Fruit fly (Drosophila melanogaster) whole organism, embryonic: ENCODE measurements around the gene CG10353.

Experiments used
- CG10366 ChIP-seq: fragments of 200-800 bp; sonication (Bioruptor generic); IDR thresholded peaks from 2 replicates; pipeline ENCODE4 v1.3.6; 2022; ENCODE audit warnings: missing biosample characterization, missing genetic modification characterization
- CG11456 ChIP-seq: fragments of 200-800 bp; sonication (Bioruptor generic); IDR thresholded peaks from 3 replicates; pipeline ENCODE4 v1.3.6; 2022; ENCODE audit warnings: missing biosample characterization, missing genetic modification characterization
- CG14710 ChIP-seq: fragments of 200-800 bp; sonication (Bioruptor generic); optimal IDR thresholded peaks from 3 replicates; lab custom pipeline; 2019; ENCODE audit warnings: missing biosample characterization, mild to moderate bottlenecking, missing genetic modification characterization, moderate library complexity
- CG14860 ChIP-seq: fragments of 200-800 bp; sonication (Bioruptor generic); IDR thresholded peaks from 3 replicates; pipeline ENCODE4 v1.3.6; 2022; ENCODE audit warnings: missing biosample characterization, missing genetic modification characterization; ENCODE audit not compliant: partially characterized antibody
- CG17186 ChIP-seq: fragments of 200-800 bp; sonication (Bioruptor generic); optimal IDR thresholded peaks from 3 replicates; lab custom pipeline; 2017; ENCODE audit warnings: missing biosample characterization, missing genetic modification reagents, missing genetic modification characterization
- CG17802 ChIP-seq: fragments of 200-800 bp; sonication (Bioruptor generic); optimal IDR thresholded peaks from 2 replicates; lab custom pipeline; 2018; ENCODE audit warnings: missing biosample characterization, mild to moderate bottlenecking, missing genetic modification characterization, moderate library complexity
- CG1792 ChIP-seq: fragments of 200-800 bp; sonication (Bioruptor generic); optimal IDR thresholded peaks from 2 replicates; lab custom pipeline; 2016; ENCODE audit warnings: missing biosample characterization, missing genetic modification characterization
- CG2199 ChIP-seq: fragments of 200-800 bp; sonication (Bioruptor generic); IDR thresholded peaks from 3 replicates; pipeline ENCODE4 v1.3.6; 2022; ENCODE audit warnings: missing biosample characterization, missing genetic modification characterization
- CG6813 ChIP-seq: fragments of 200-800 bp; sonication (Bioruptor generic); optimal IDR thresholded peaks from 2 replicates; lab custom pipeline; 2017; ENCODE audit warnings: missing biosample characterization, missing genetic modification characterization, mild to moderate bottlenecking, moderate library complexity, missing genetic modification reagents
- CG7556 ChIP-seq: fragments of 200-800 bp; sonication (Bioruptor generic); optimal IDR thresholded peaks from 2 replicates; lab custom pipeline; 2017; ENCODE audit warnings: missing biosample characterization, mild to moderate bottlenecking, missing genetic modification characterization
- CG7745 ChIP-seq: fragments of 200-800 bp; sonication (Bioruptor generic); optimal IDR thresholded peaks from 2 replicates; lab custom pipeline; 2018; ENCODE audit warnings: missing biosample characterization, mild to moderate bottlenecking, missing genetic modification characterization, moderate library complexity
- CG8359 ChIP-seq: fragments of 200-800 bp; sonication (Bioruptor generic); optimal IDR thresholded peaks from 2 replicates; lab custom pipeline; 2017; ENCODE audit warnings: missing biosample characterization, mild to moderate bottlenecking, missing genetic modification characterization, borderline replicate concordance
- CG9932 ChIP-seq: fragments of 200-800 bp; sonication (Bioruptor generic); IDR thresholded peaks from 2 replicates; pipeline ENCODE4 v1.3.6; 2022; ENCODE audit warnings: missing biosample characterization, missing genetic modification characterization
- Dbx ChIP-seq: fragments of 200-800 bp; sonication (Bioruptor generic); IDR thresholded peaks from 3 replicates; pipeline ENCODE4 v1.3.6; 2022; ENCODE audit warnings: missing biosample characterization, missing genetic modification characterization
- Deaf1 ChIP-seq: fragments of 200-800 bp; optimal IDR thresholded peaks from 3 replicates; lab custom pipeline; 2019; ENCODE audit warnings: missing biosample characterization, mild to moderate bottlenecking, missing genetic modification characterization, moderate library complexity
- Dref ChIP-seq: fragments of 200-800 bp; sonication (Bioruptor generic); IDR thresholded peaks from 2 replicates; pipeline ENCODE4 v1.3.6; 2022; ENCODE audit warnings: missing biosample characterization, missing genetic modification characterization
- Ets65A ChIP-seq: fragments of 200-800 bp; sonication (Bioruptor generic); peaks from one replicate; lab custom pipeline; 2016; ENCODE audit warnings: missing biosample characterization, missing genetic modification characterization
- Gug ChIP-seq: fragments of 200-800 bp; sonication (Bioruptor generic); IDR thresholded peaks from 4 replicates; pipeline ENCODE4 v1.3.6; 2022; ENCODE audit warnings: missing biosample characterization, missing genetic modification characterization
- HLH54F ChIP-seq: fragments of 200-800 bp; sonication (Bioruptor generic); optimal IDR thresholded peaks from 3 replicates; lab custom pipeline; 2016; ENCODE audit warnings: missing biosample characterization, missing genetic modification characterization
- HmgZ ChIP-seq: fragments of 200-800 bp; sonication (Bioruptor generic); optimal IDR thresholded peaks from 2 replicates; lab custom pipeline; 2018; ENCODE audit warnings: missing biosample characterization, mild to moderate bottlenecking, missing genetic modification characterization
- Hsf ChIP-seq: fragments of 200-800 bp; sonication (Bioruptor generic); optimal IDR thresholded peaks from 3 replicates; lab custom pipeline; 2016; ENCODE audit warnings: missing biosample characterization, missing genetic modification characterization
- Kr ChIP-seq: fragments of 200-800 bp; sonication (Bioruptor generic); optimal IDR thresholded peaks from 2 replicates; lab custom pipeline; 2017; ENCODE audit warnings: missing biosample characterization, mild to moderate bottlenecking, missing genetic modification characterization
- Oaz ChIP-seq: fragments of 200-800 bp; sonication (Bioruptor generic); IDR thresholded peaks from 2 replicates; pipeline ENCODE4 v1.3.6; 2022; ENCODE audit warnings: missing biosample characterization, missing genetic modification characterization
- Oli ChIP-seq: fragments of 200-800 bp; sonication (Bioruptor generic); optimal IDR thresholded peaks from 2 replicates; lab custom pipeline; 2018; ENCODE audit warnings: missing biosample characterization, mild to moderate bottlenecking, missing genetic modification characterization, moderate library complexity
- Optix ChIP-seq: fragments of 200-800 bp; sonication (Bioruptor generic); IDR thresholded peaks from 3 replicates; pipeline ENCODE4 v1.3.6; 2022; ENCODE audit warnings: missing biosample characterization, missing genetic modification characterization
- Scr ChIP-seq: fragments of 200-800 bp; sonication (Bioruptor generic); IDR thresholded peaks from 2 replicates; pipeline ENCODE4 v1.3.6; 2022; ENCODE audit warnings: missing biosample characterization, missing genetic modification characterization; ENCODE audit not compliant: partially characterized antibody
- Sox100B ChIP-seq: fragments of 200-800 bp; sonication (Bioruptor generic); optimal IDR thresholded peaks from 3 replicates; lab custom pipeline; 2018; ENCODE audit warnings: missing biosample characterization, mild to moderate bottlenecking, missing genetic modification characterization
- Spps ChIP-seq: fragments of 200-800 bp; sonication (Bioruptor generic); optimal IDR thresholded peaks from 2 replicates; lab custom pipeline; 2018; ENCODE audit warnings: missing biosample characterization, mild to moderate bottlenecking, missing genetic modification characterization
- Stat92E ChIP-seq, 3 experiments: fragments of >200 bp in 2 of 3; fragments of 200-800 bp in 1 of 3; sonication (Bioruptor generic) in 1 of 3; optimal IDR thresholded peaks; 2 replicates each; lab custom pipeline; 2017 to 2019; ENCODE audit warnings: missing biosample characterization in 3 of 3, missing genetic modification characterization in 3 of 3, mild to moderate bottlenecking in 1 of 3, moderate library complexity in 1 of 3
- TFAM ChIP-seq: fragments of 200-800 bp; sonication (Bioruptor generic); optimal IDR thresholded peaks from 2 replicates; lab custom pipeline; 2017; ENCODE audit warnings: missing biosample characterization, missing genetic modification characterization, inconsistent platforms
- Trl ChIP-seq, 3 experiments: fragments of >200 bp in 2 of 3; fragments of 200-800 bp in 1 of 3; sonication (Bioruptor generic) in 1 of 3; optimal IDR thresholded peaks; 2 replicates in 1 of 3; 3 replicates in 2 of 3; lab custom pipeline; 2016 to 2017; ENCODE audit warnings: missing biosample characterization in 1 of 3, missing genetic modification characterization in 1 of 3
- ase ChIP-seq: fragments of 200-800 bp; sonication (Bioruptor generic); IDR thresholded peaks from 3 replicates; pipeline ENCODE4 v1.3.6; 2022; ENCODE audit warnings: missing biosample characterization, missing genetic modification characterization
- bab2 ChIP-seq: fragments of 200-800 bp; sonication (Bioruptor generic); optimal IDR thresholded peaks from 2 replicates; lab custom pipeline; 2016; ENCODE audit warnings: missing biosample characterization, missing genetic modification characterization
- br ChIP-seq: fragments of >200 bp; optimal IDR thresholded peaks from 2 replicates; lab custom pipeline; 2017
- bsh ChIP-seq, 2 experiments: fragments of 200-800 bp; sonication (Bioruptor generic); optimal IDR thresholded peaks; 2 replicates each; lab custom pipeline; 2017 to 2018; ENCODE audit warnings: mild to moderate bottlenecking in 2 of 2, missing biosample characterization in 2 of 2, missing genetic modification characterization in 2 of 2, moderate library complexity in 1 of 2
- btn ChIP-seq: fragments of 200-800 bp; sonication (Bioruptor generic); optimal IDR thresholded peaks from 2 replicates; lab custom pipeline; 2016; ENCODE audit warnings: missing biosample characterization, missing genetic modification characterization
- cg ChIP-seq: fragments of 200-800 bp; sonication (Bioruptor generic); optimal IDR thresholded peaks from 3 replicates; lab custom pipeline; 2019; ENCODE audit warnings: missing biosample characterization, mild to moderate bottlenecking, missing genetic modification characterization, moderate library complexity
- dysf ChIP-seq: fragments of 200-800 bp; sonication (Bioruptor generic); IDR thresholded peaks from 3 replicates; pipeline ENCODE4 v1.3.6; 2022; ENCODE audit warnings: missing biosample characterization, missing genetic modification characterization
- en ChIP-seq: fragments of 200-800 bp; sonication (Bioruptor generic); optimal IDR thresholded peaks from 2 replicates; lab custom pipeline; 2016; ENCODE audit warnings: missing biosample characterization, missing genetic modification characterization
- fd64A ChIP-seq: fragments of 200-800 bp; sonication (Bioruptor generic); optimal IDR thresholded peaks from 3 replicates; lab custom pipeline; 2018; ENCODE audit warnings: missing biosample characterization, mild to moderate bottlenecking, missing genetic modification characterization
- fru ChIP-seq: fragments of >200 bp; optimal IDR thresholded peaks from 2 replicates; lab custom pipeline; 2017
- ftz-f1 ChIP-seq: fragments of 200-800 bp; sonication (Bioruptor generic); optimal IDR thresholded peaks from 2 replicates; lab custom pipeline; 2016; ENCODE audit warnings: missing biosample characterization, missing genetic modification characterization
- gce ChIP-seq: fragments of 200-800 bp; sonication (Bioruptor generic); IDR thresholded peaks from 3 replicates; pipeline ENCODE4 v1.3.6; 2022; ENCODE audit warnings: missing biosample characterization, missing genetic modification characterization
- gcm2 ChIP-seq: fragments of 200-800 bp; sonication (Bioruptor generic); optimal IDR thresholded peaks from 2 replicates; lab custom pipeline; 2016; ENCODE audit warnings: missing biosample characterization, missing genetic modification characterization
- lbe ChIP-seq: fragments of 200-800 bp; sonication (Bioruptor generic); optimal IDR thresholded peaks from 2 replicates; lab custom pipeline; 2016; ENCODE audit warnings: missing biosample characterization, mild to moderate bottlenecking, missing genetic modification characterization
- nau ChIP-seq: fragments of 200-800 bp; sonication (Bioruptor generic); optimal IDR thresholded peaks from 3 replicates; lab custom pipeline; 2017; ENCODE audit warnings: missing biosample characterization, mild to moderate bottlenecking, missing genetic modification characterization, missing genetic modification reagents
- run ChIP-seq: fragments of 200-800 bp; sonication (Bioruptor generic); optimal IDR thresholded peaks from 3 replicates; lab custom pipeline; 2018; ENCODE audit warnings: missing biosample characterization, mild to moderate bottlenecking, missing genetic modification characterization
- sc ChIP-seq, 3 experiments: fragments of >200 bp in 2 of 3; fragments of 200-800 bp in 1 of 3; sonication (Bioruptor generic) in 1 of 3; optimal IDR thresholded peaks; 2 replicates in 2 of 3; 3 replicates in 1 of 3; lab custom pipeline; 2017; ENCODE audit warnings: mild to moderate bottlenecking in 1 of 3, missing biosample characterization in 1 of 3, missing genetic modification characterization in 1 of 3, missing genetic modification reagents in 1 of 3
- schlank ChIP-seq: fragments of 200-800 bp; sonication (Bioruptor generic); optimal IDR thresholded peaks from 2 replicates; lab custom pipeline; 2018; ENCODE audit warnings: missing biosample characterization, mild to moderate bottlenecking, missing genetic modification characterization
- vvl ChIP-seq: fragments of 200-800 bp; sonication (Bioruptor generic); IDR thresholded peaks from 2 replicates; pipeline ENCODE4 v1.3.6; 2022; ENCODE audit warnings: missing biosample characterization, missing genetic modification characterization

The CG10353 gene

DNA sequence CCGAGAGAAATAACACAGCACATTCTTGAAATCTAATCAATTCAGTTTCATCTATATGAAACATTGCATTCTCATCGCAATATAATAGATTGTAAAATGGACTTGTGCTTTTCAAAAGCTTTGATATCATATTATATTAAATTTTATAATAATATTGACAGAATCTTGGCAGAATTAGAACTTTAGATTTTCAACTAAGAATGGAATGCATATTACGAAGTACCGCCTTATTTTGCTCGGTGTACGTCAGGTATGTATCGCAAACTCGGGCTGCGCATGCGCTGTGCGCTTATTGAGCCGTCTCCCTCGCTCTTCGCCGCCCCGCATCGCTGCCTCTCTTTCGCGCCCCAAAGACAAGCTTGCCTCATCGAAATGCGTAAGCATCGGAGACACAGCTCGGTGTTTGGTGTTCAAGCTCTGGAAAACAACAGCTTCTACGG is 28.2 kb upstream of the CG10353 start (continued):
- TF ChIP-seq CG11456 (GFP tag; lab: Robert Waterston, UW) (0 out of 3 replicates have a peak, but pooled peaks have one; percentile 53), CG17186 (GFP tag; lab: Kevin White, UChicago) (peak; percentile 54), dysf (GFP tag; lab: Robert Waterston, UW) (peak; percentile 93), fd64A (GFP tag; lab: Kevin White, UChicago) (peak; percentile 23), Deaf1 (tag; lab: Kevin White, UChicago) (peak; percentile 73), bab2 (peak; percentile 22), Oli (tag; lab: Kevin White, UChicago) (peak; percentile 92), schlank (tag; lab: Kevin White, UChicago) (peak; percentile 73), Gug (GFP tag; lab: Robert Waterston, UW) (peak; percentile 67), Spps (tag; lab: Kevin White, UChicago) (peak; percentile 80), btn (no peak), Sox100B (peak; percentile 94), HLH54F (GFP tag; lab: Kevin White, UChicago) (no peak), CG7556 (peak; percentile 94), Scr (GFP tag; lab: Robert Waterston, UW) (no peak), Stat92E (GFP tag; optimal IDR thresholded peaks at IDR 0.05; lab: Kevin White, UChicago) (peak in 1 of 3 experiments; percentile 50), gce (peak; percentile 71; the same call in 2 of the 3 replicates), Oaz (GFP tag; lab: Robert Waterston, UW) (peak; percentile 70), cg (no peak), en (no peak), nau (peak; percentile 78), vvl (GFP tag; lab: Robert Waterston, UW) (peak; percentile 89), lbe (peak; percentile 65), CG2199 (GFP tag; lab: Robert Waterston, UW) (peak; percentile 72; the same call in 1 of the 3 replicates), run (peak; percentile 69), CG8359 (GFP tag; lab: Kevin White, UChicago) (peak; percentile 64), CG6813 (GFP tag; lab: Kevin White, UChicago) (peak; percentile 79), CG7745 (tag; lab: Kevin White, UChicago) (no peak), CG10366 (GFP tag; lab: Robert Waterston, UW) (peak; percentile 74), Ets65A (GFP tag; lab: Kevin White, UChicago) (peak; percentile 33), Optix (GFP tag; lab: Robert Waterston, UW) (peak; percentile 61; the same call in 1 of the 3 replicates), CG1792 (no peak), sc (optimal IDR thresholded peaks at IDR 0.05; lab: Kevin White, UChicago) (no peak), sc (GFP tag; optimal IDR thresholded peaks at IDR 0.05; lab: Kevin White, UChicago) (peak; percentile 82), CG14710 (peak; percentile 92), Kr (GFP tag; lab: Kevin White, UChicago) (no peak), ase (GFP tag; lab: Robert Waterston, UW) (no peak; the same call in none of the 3 replicates), bsh (GFP tag; optimal IDR thresholded peaks at IDR 0.05; lab: Kevin White, UChicago) (peak; percentile 63 to 90), Dref (GFP tag; lab: Robert Waterston, UW) (no peak), ftz-f1 (GFP tag; lab: Kevin White, UChicago) (no peak), Dbx (peak; percentile 82), Trl (optimal IDR thresholded peaks at IDR 0.05; lab: Kevin White, UChicago) (no peak), Trl (GFP tag; optimal IDR thresholded peaks at IDR 0.05; lab: Kevin White, UChicago) (no peak), CG9932 (GFP tag; lab: Robert Waterston, UW) (peak; percentile 88), br (lab: Kevin White, UChicago) (no peak), fru (lab: Kevin White, UChicago) (no peak), gcm2 (GFP tag; lab: Kevin White, UChicago) (no peak), CG17802 (tag; lab: Kevin White, UChicago) (peak; percentile 53), HmgZ (peak; percentile 82), CG14860 (GFP tag; lab: Robert Waterston, UW) (no peak), TFAM (GFP tag; lab: Kevin White, UChicago) (peak; percentile 2), Hsf (GFP tag; lab: Kevin White, UChicago) (no peak)
